Fruit fly (Drosophila melanogaster) whole organism, embryonic: Measurements from ENCODE around the gene CG43121.

Source experiments
- Adf1 ChIP-seq: fragments of 200-800 bp; sonication (Bioruptor generic); IDR thresholded peaks from 2 replicates; pipeline ENCODE4 v1.3.6; 2022; ENCODE audit warnings: missing biosample characterization, missing genetic modification characterization
- Aef1 ChIP-seq: fragments of 200-800 bp; sonication (Bioruptor generic); IDR thresholded peaks from 3 replicates; pipeline ENCODE4 v1.3.6; 2022; ENCODE audit warnings: missing biosample characterization, missing genetic modification characterization
- CG10959 ChIP-seq: fragments of 200-800 bp; sonication (Bioruptor generic); IDR thresholded peaks from 2 replicates; pipeline ENCODE4 v1.3.6; 2022; ENCODE audit warnings: missing biosample characterization, missing genetic modification characterization
- CG11093 ChIP-seq: fragments of 200-800 bp; sonication (Bioruptor generic); IDR thresholded peaks from 3 replicates; pipeline ENCODE4 v1.3.6; 2022; ENCODE audit warnings: missing biosample characterization, missing genetic modification characterization
- CG12659 ChIP-seq: fragments of 200-800 bp; sonication (Bioruptor generic); optimal IDR thresholded peaks from 3 replicates; lab custom pipeline; 2017; ENCODE audit warnings: mild to moderate bottlenecking, missing biosample characterization, missing genetic modification reagents, missing genetic modification characterization
- CG14860 ChIP-seq: fragments of 200-800 bp; sonication (Bioruptor generic); IDR thresholded peaks from 3 replicates; pipeline ENCODE4 v1.3.6; 2022; ENCODE audit warnings: missing biosample characterization, missing genetic modification characterization; ENCODE audit not compliant: partially characterized antibody
- CG15269 ChIP-seq: fragments of 200-800 bp; sonication (Bioruptor generic); optimal IDR thresholded peaks from 2 replicates; lab custom pipeline; 2018; ENCODE audit warnings: missing biosample characterization, mild to moderate bottlenecking, missing genetic modification characterization, moderate library complexity
- CG15696 ChIP-seq: fragments of 200-800 bp; sonication (Bioruptor generic); optimal IDR thresholded peaks from 2 replicates; lab custom pipeline; 2019; ENCODE audit warnings: missing biosample characterization, mild to moderate bottlenecking, missing genetic modification characterization, moderate library complexity
- CG1647 ChIP-seq: fragments of 200-800 bp; sonication (Bioruptor generic); optimal IDR thresholded peaks from 3 replicates; lab custom pipeline; 2016; ENCODE audit warnings: missing biosample characterization, missing genetic modification characterization
- CG17328 ChIP-seq: fragments of 200-800 bp; sonication (Bioruptor generic); IDR thresholded peaks from 2 replicates; pipeline ENCODE4 v1.3.6; 2022; ENCODE audit warnings: missing biosample characterization, missing genetic modification characterization
- CG17829 ChIP-seq: fragments of 200-800 bp; optimal IDR thresholded peaks from 2 replicates; lab custom pipeline; 2019; ENCODE audit warnings: missing biosample characterization, mild to moderate bottlenecking, missing genetic modification characterization, moderate library complexity
- CG1832 ChIP-seq: fragments of 200-800 bp; sonication (Bioruptor generic); optimal IDR thresholded peaks from 2 replicates; lab custom pipeline; 2017; ENCODE audit warnings: missing biosample characterization, mild to moderate bottlenecking, missing genetic modification characterization, inconsistent platforms
- CG18619 ChIP-seq: fragments of 200-800 bp; sonication (Bioruptor generic); optimal IDR thresholded peaks from 3 replicates; lab custom pipeline; 2017; ENCODE audit warnings: missing biosample characterization, mild to moderate bottlenecking, missing genetic modification characterization
- CG3065 ChIP-seq: fragments of 200-800 bp; sonication (Bioruptor generic); optimal IDR thresholded peaks from 2 replicates; lab custom pipeline; 2016; ENCODE audit warnings: missing biosample characterization, missing genetic modification characterization
- CG32767 ChIP-seq: fragments of 200-800 bp; sonication (Bioruptor generic); IDR thresholded peaks from 2 replicates; pipeline ENCODE4 v1.3.6; 2022; ENCODE audit warnings: missing biosample characterization, missing genetic modification characterization
- CG32772 ChIP-seq: fragments of 200-800 bp; sonication (Bioruptor generic); IDR thresholded peaks from 2 replicates; pipeline ENCODE4 v1.3.6; 2022; ENCODE audit warnings: missing biosample characterization, missing genetic modification characterization
- CG4820 ChIP-seq: fragments of 200-800 bp; sonication (Bioruptor generic); optimal IDR thresholded peaks from 3 replicates; lab custom pipeline; 2016; ENCODE audit warnings: missing biosample characterization, missing genetic modification characterization
- CG6791 ChIP-seq: fragments of 200-800 bp; sonication (Bioruptor generic); IDR thresholded peaks from 3 replicates; pipeline ENCODE4 v1.3.6; 2022; ENCODE audit warnings: missing biosample characterization, missing genetic modification characterization; ENCODE audit not compliant: partially characterized antibody
- CG7928 ChIP-seq: fragments of 200-800 bp; sonication (Bioruptor generic); optimal IDR thresholded peaks from 2 replicates; lab custom pipeline; 2017; ENCODE audit warnings: missing biosample characterization, mild to moderate bottlenecking, missing genetic modification characterization
- CG7963 ChIP-seq: fragments of 200-800 bp; sonication (Bioruptor generic); IDR thresholded peaks from 3 replicates; pipeline ENCODE4 v1.3.6; 2022; ENCODE audit warnings: missing biosample characterization, missing genetic modification characterization; ENCODE audit not compliant: partially characterized antibody
- CG7987 ChIP-seq: fragments of 200-800 bp; sonication (Bioruptor generic); optimal IDR thresholded peaks from 2 replicates; lab custom pipeline; 2018; ENCODE audit warnings: missing biosample characterization, mild to moderate bottlenecking, missing genetic modification characterization, moderate library complexity
- CG9727 ChIP-seq: fragments of 200-800 bp; sonication (Bioruptor generic); optimal IDR thresholded peaks from 3 replicates; lab custom pipeline; 2017; ENCODE audit warnings: missing biosample characterization, mild to moderate bottlenecking, missing genetic modification characterization
- Dek ChIP-seq: fragments of 200-800 bp; sonication (Bioruptor generic); optimal IDR thresholded peaks from 3 replicates; lab custom pipeline; 2019; ENCODE audit warnings: missing biosample characterization, mild to moderate bottlenecking, missing genetic modification characterization, moderate library complexity
- Dp ChIP-seq: fragments of 200-800 bp; sonication (Bioruptor generic); optimal IDR thresholded peaks from 2 replicates; lab custom pipeline; 2018; ENCODE audit warnings: missing biosample characterization, mild to moderate bottlenecking, missing genetic modification characterization, moderate library complexity
- E2f1 ChIP-seq: fragments of 200-800 bp; sonication (Bioruptor generic); IDR thresholded peaks from 2 replicates; pipeline ENCODE4 v1.3.6; 2022; ENCODE audit warnings: missing biosample characterization, missing genetic modification characterization
- Ets65A ChIP-seq: fragments of 200-800 bp; sonication (Bioruptor generic); peaks from one replicate; lab custom pipeline; 2016; ENCODE audit warnings: missing biosample characterization, missing genetic modification characterization
- HLH4C ChIP-seq: fragments of 200-800 bp; sonication (Bioruptor generic); IDR thresholded peaks from 3 replicates; pipeline ENCODE4 v1.3.6; 2022; ENCODE audit warnings: missing biosample characterization, missing genetic modification characterization; ENCODE audit not compliant: partially characterized antibody
- HLH54F ChIP-seq: fragments of 200-800 bp; sonication (Bioruptor generic); optimal IDR thresholded peaks from 3 replicates; lab custom pipeline; 2016; ENCODE audit warnings: missing biosample characterization, missing genetic modification characterization
- HmgD ChIP-seq: fragments of 200-800 bp; sonication (Bioruptor generic); optimal IDR thresholded peaks from 3 replicates; lab custom pipeline; 2016; ENCODE audit warnings: missing biosample characterization, missing genetic modification characterization
- Hr51 ChIP-seq, 2 experiments: fragments of 200-800 bp; sonication (Bioruptor generic); optimal IDR thresholded peaks; 2 replicates in 1 of 2; 3 replicates in 1 of 2; lab custom pipeline; 2016 to 2018; ENCODE audit warnings: missing biosample characterization in 2 of 2, missing genetic modification characterization in 2 of 2, mild to moderate bottlenecking in 1 of 2, moderate library complexity in 1 of 2
- Sin3A ChIP-seq: fragments of >200 bp; optimal IDR thresholded peaks from 2 replicates; lab custom pipeline; 2018
- Sox100B ChIP-seq: fragments of 200-800 bp; sonication (Bioruptor generic); optimal IDR thresholded peaks from 3 replicates; lab custom pipeline; 2018; ENCODE audit warnings: missing biosample characterization, mild to moderate bottlenecking, missing genetic modification characterization
- Sry-δ ChIP-seq: fragments of 200-800 bp; sonication (Bioruptor generic); optimal IDR thresholded peaks from 2 replicates; lab custom pipeline; 2016; ENCODE audit warnings: missing biosample characterization, missing genetic modification characterization
- az2 ChIP-seq: fragments of 200-800 bp; sonication (Bioruptor generic); optimal IDR thresholded peaks from 3 replicates; lab custom pipeline; 2016; ENCODE audit warnings: missing biosample characterization, missing genetic modification characterization
- bab2 ChIP-seq: fragments of 200-800 bp; sonication (Bioruptor generic); optimal IDR thresholded peaks from 2 replicates; lab custom pipeline; 2016; ENCODE audit warnings: missing biosample characterization, missing genetic modification characterization
- bigmax ChIP-seq: fragments of 200-800 bp; sonication (Bioruptor generic); optimal IDR thresholded peaks from 2 replicates; lab custom pipeline; 2018; ENCODE audit warnings: missing biosample characterization, mild to moderate bottlenecking, missing genetic modification characterization
- chm ChIP-seq: fragments of 200-800 bp; sonication (Bioruptor generic); IDR thresholded peaks from 2 replicates; pipeline ENCODE4 v1.3.6; 2022; ENCODE audit warnings: missing biosample characterization, missing genetic modification characterization
- esg ChIP-seq: fragments of 200-800 bp; sonication (Bioruptor generic); conservative IDR thresholded peaks from 2 replicates; pipeline ENCODE4 v1.3.6; 2022; ENCODE audit warnings: missing biosample characterization, missing genetic modification characterization
- eve ChIP-seq, 2 experiments: fragments of >200 bp; optimal IDR thresholded peaks; 2 replicates each; lab custom pipeline; 2017; ENCODE audit warnings: missing biosample characterization in 2 of 2, missing genetic modification characterization in 2 of 2
- fd96Cb ChIP-seq: fragments of 200-800 bp; sonication (Bioruptor generic); optimal IDR thresholded peaks from 2 replicates; lab custom pipeline; 2018; ENCODE audit warnings: missing biosample characterization, mild to moderate bottlenecking, missing genetic modification characterization, moderate library complexity
- gsb-n ChIP-seq: fragments of 200-800 bp; sonication (Bioruptor generic); optimal IDR thresholded peaks from 3 replicates; lab custom pipeline; 2018; ENCODE audit warnings: missing biosample characterization, mild to moderate bottlenecking, missing genetic modification characterization
- ham ChIP-seq: fragments of 200-800 bp; sonication (Bioruptor generic); IDR thresholded peaks from 2 replicates; pipeline ENCODE4 v1.3.6; 2022; ENCODE audit warnings: missing biosample characterization, missing genetic modification characterization
- lilli ChIP-seq: fragments of 200-800 bp; sonication (Bioruptor generic); optimal IDR thresholded peaks from 3 replicates; lab custom pipeline; 2016; ENCODE audit warnings: missing biosample characterization, missing genetic modification characterization
- nmo ChIP-seq: fragments of 200-800 bp; sonication (Bioruptor generic); optimal IDR thresholded peaks from 2 replicates; lab custom pipeline; 2018; ENCODE audit warnings: missing biosample characterization, mild to moderate bottlenecking, missing genetic modification characterization, moderate library complexity
- nom ChIP-seq: fragments of 200-800 bp; sonication (Bioruptor generic); optimal IDR thresholded peaks from 2 replicates; lab custom pipeline; 2017; ENCODE audit warnings: missing biosample characterization, missing genetic modification characterization, mild to moderate bottlenecking, moderate library complexity, missing genetic modification reagents
- scrt ChIP-seq: fragments of 200-800 bp; sonication (Bioruptor generic); optimal IDR thresholded peaks from 2 replicates; lab custom pipeline; 2018; ENCODE audit warnings: missing biosample characterization, mild to moderate bottlenecking, missing genetic modification characterization, moderate library complexity
- sima ChIP-seq: fragments of 200-800 bp; sonication (Bioruptor generic); optimal IDR thresholded peaks from 2 replicates; lab custom pipeline; 2016; ENCODE audit warnings: missing biosample characterization, missing genetic modification characterization
- sna ChIP-seq: fragments of 200-800 bp; sonication (Bioruptor generic); IDR thresholded peaks from 2 replicates; pipeline ENCODE4 v1.3.6; 2022; ENCODE audit warnings: missing biosample characterization, missing genetic modification characterization; ENCODE audit not compliant: partially characterized antibody
- tup ChIP-seq: fragments of 200-800 bp; sonication (Bioruptor generic); optimal IDR thresholded peaks from 2 replicates; lab custom pipeline; 2016; ENCODE audit warnings: missing biosample characterization, mild to moderate bottlenecking, missing genetic modification characterization, moderate library complexity

The CG43121 gene

DNA sequence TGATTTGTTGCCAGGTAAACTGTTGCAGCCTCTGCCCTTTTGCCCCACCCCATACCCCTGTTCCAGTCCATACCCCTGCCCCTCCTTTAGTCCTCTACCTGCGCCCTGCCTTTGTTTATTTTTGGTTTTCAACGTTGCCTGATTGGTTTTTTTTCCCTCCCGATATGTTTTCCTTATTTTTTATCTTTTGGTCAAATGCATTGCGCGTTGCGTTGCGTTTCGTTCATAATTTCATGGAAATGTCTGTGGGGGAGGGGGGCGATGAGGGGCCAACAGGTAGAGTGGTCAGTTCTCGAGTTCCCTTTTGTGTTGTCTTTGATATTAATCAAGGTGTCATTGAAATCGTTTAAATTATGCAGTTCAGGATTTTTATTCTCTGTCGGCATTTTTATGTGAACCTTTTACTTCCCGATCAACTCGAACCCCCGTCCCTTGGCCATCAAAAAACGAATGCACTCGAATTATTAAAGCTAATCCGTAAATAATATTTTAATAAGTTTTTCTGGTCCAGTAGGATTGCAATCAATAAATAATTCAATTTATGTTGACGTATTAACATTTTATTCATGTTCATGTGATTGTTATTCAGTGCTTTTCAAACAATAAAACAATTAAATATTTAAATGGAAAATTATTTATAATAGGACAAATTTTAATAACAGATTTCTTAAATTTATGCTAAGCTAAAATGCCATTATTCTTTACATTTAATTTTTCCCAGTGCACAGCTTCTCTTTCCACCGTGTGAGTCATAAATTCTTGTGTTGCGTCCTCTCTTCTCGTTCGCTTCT is 37.3 kb downstream of the CG43121 start (continued):
- TF ChIP-seq tup (GFP tag; lab: Kevin White, UChicago) (no peak), Dp (GFP tag; lab: Kevin White, UChicago) (no peak), HmgD (no peak), E2f1 (GFP tag; lab: Robert Waterston, UW) (peak; percentile 45), CG4820 (GFP tag; lab: Kevin White, UChicago) (peak; percentile 65), CG3065 (GFP tag; lab: Kevin White, UChicago) (peak; percentile 63), CG9727 (peak; percentile 95), CG10959 (GFP tag; lab: Robert Waterston, UW) (peak; percentile 47; the same call in 1 of the 2 replicates), eve (GFP tag; optimal IDR thresholded peaks at IDR 0.05; lab: Kevin White, UChicago) (peak in 1 of 2 experiments; percentile 70), Aef1 (GFP tag; lab: Robert Waterston, UW) (no peak), bigmax (GFP tag; lab: Kevin White, UChicago) (no peak), ham (no peak), CG14860 (GFP tag; lab: Robert Waterston, UW) (no peak), CG11093 (GFP tag; lab: Robert Waterston, UW) (0 out of 3 replicates have a peak, but pooled peaks have one; percentile 43), lilli (peak; percentile 29), HLH4C (GFP tag; lab: Robert Waterston, UW) (0 out of 3 replicates have a peak, but pooled peaks have one; percentile 38), nom (GFP tag; lab: Kevin White, UChicago) (peak; percentile 62), sima (GFP tag; lab: Kevin White, UChicago) (no peak), CG1647 (GFP tag; lab: Kevin White, UChicago) (no peak), esg (GFP tag; lab: Robert Waterston, UW) (peak; percentile 36), CG32767 (GFP tag; lab: Robert Waterston, UW) (no peak), fd96Cb (tag; lab: Kevin White, UChicago) (peak; percentile 74), CG6791 (GFP tag; lab: Robert Waterston, UW) (peak; percentile 7; the same call in 1 of the 3 replicates), Ets65A (no peak), chm (GFP tag; lab: Robert Waterston, UW) (peak; percentile 41; the same call in 1 of the 2 replicates), CG12659 (GFP tag; lab: Kevin White, UChicago) (peak; percentile 24), az2 (peak; percentile 70), CG1832 (no peak), CG7987 (GFP tag; lab: Kevin White, UChicago) (no peak), sna (GFP tag; lab: Robert Waterston, UW) (no peak), CG7928 (GFP tag; lab: Kevin White, UChicago) (no peak), bab2 (no peak), CG15269 (tag; lab: Kevin White, UChicago) (peak; percentile 33), HLH54F (GFP tag; lab: Kevin White, UChicago) (no peak), Dek (peak; percentile 15), nmo (peak; percentile 92), CG18619 (GFP tag; lab: Kevin White, UChicago) (peak; percentile 28), CG17328 (GFP tag; lab: Robert Waterston, UW) (peak; percentile 61), gsb-n (tag; lab: Kevin White, UChicago) (peak; percentile 87), Sin3A (lab: Kevin White, UChicago) (no peak), CG15696 (tag; lab: Kevin White, UChicago) (peak; percentile 94), Hr51 (GFP tag; optimal IDR thresholded peaks at IDR 0.05; lab: Kevin White, UChicago) (peak in 1 of 2 experiments; percentile 60), scrt (no peak), CG7963 (GFP tag; lab: Robert Waterston, UW) (no peak), Sry-δ (GFP tag; lab: Kevin White, UChicago) (no peak), CG17829 (tag; lab: Kevin White, UChicago) (peak; percentile 94), Sox100B (GFP tag; lab: Kevin White, UChicago) (peak; percentile 77), CG32772 (peak; percentile 32; the same call in 1 of the 2 replicates), Adf1 (GFP tag; lab: Robert Waterston, UW) (no peak)
